Worm (Caenorhabditis elegans): ENCODE measurements around the gene C01F1.6.

Gene C01F1.6

DNA sequence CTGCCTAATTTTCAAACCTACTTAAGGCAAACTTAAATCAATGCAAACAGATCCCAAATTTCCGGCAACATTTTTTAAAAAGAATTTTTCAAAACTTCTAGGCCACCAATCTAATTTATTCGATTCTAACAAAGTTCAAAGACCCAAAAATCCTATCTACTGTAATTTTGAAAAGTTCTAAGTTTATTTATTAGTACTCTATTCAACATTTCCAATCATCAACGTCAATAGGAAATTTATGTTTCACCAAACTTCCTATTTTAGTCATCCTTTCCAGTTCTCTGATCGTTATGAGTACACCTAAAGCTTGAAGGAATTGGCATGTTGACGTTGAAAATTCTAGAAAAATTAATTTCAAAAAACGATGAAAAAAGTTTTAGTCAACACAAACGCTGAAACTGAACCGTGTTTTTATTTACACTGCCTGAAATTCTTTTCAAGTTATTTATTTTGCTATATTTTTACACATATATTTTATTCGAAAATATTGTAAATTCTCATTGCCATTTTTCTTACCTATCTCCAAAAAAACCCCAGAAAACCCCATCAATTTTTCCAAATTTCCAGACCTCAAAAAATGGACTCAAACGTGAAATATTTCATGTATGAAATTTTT is 12.3 kb downstream of the C01F1.6 start, which contains the start of gene npr-42:
TSS of gene npr-42 (plus strand) at position 566 of the 616 bp plus-strand sequence.
- TF ChIP-seq snpc-4 (tag; optimal IDR thresholded peaks at IDR 0.05) = no peak
- no peak for TF ChIP-seq aly-2 (tag; optimal IDR thresholded peaks at IDR 0.05)
- TF ChIP-seq gmeb-1 (tag; optimal IDR thresholded peaks at IDR 0.05) = no peak
- no peak for TF ChIP-seq ZK546.5 (tag; optimal IDR thresholded peaks at IDR 0.05)
- no peak for TF ChIP-seq lin-11 (tag; optimal IDR thresholded peaks at IDR 0.05)
- TF ChIP-seq nhr-129 (tag; optimal IDR thresholded peaks at IDR 0.05) = no peak
- no peak for TF ChIP-seq nhr-25 (tag; optimal IDR thresholded peaks at IDR 0.05)
- TF ChIP-seq nhr-10 (tag; optimal IDR thresholded peaks at IDR 0.05) = no peak
- TF ChIP-seq ztf-11 (tag; optimal IDR thresholded peaks at IDR 0.05) = no peak
- TF ChIP-seq ceh-82 (tag; optimal IDR thresholded peaks at IDR 0.05) = no peak
- TF ChIP-seq lin-13 (GFP tag; optimal IDR thresholded peaks at IDR 0.05) = no peak

DNA sequence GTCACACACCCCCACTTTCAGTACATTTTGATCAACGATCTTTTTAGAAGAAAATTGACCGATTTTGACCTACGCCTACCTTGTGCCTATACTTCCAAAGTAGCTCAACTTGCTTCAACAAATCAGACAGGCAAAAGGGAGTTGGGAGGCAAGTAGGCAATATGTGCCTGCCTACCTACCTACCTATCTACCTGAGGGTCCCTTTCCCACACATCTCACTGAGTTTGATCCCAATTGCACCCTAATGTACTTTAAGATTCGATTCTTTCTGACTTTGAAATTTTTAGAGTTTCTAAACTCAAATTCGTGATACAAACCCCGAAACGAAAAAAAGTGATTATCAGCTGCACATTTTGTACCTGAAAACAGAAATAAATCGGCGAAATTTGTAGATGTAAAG is 20.3 kb downstream of the C01F1.6 start:
- no peak for TF ChIP-seq gmeb-1 (tag; optimal IDR thresholded peaks at IDR 0.05)
- TF ChIP-seq lin-13 (GFP tag; optimal IDR thresholded peaks at IDR 0.05) = no peak
- no peak for TF ChIP-seq lin-39 (tag; optimal IDR thresholded peaks at IDR 0.05)

DNA sequence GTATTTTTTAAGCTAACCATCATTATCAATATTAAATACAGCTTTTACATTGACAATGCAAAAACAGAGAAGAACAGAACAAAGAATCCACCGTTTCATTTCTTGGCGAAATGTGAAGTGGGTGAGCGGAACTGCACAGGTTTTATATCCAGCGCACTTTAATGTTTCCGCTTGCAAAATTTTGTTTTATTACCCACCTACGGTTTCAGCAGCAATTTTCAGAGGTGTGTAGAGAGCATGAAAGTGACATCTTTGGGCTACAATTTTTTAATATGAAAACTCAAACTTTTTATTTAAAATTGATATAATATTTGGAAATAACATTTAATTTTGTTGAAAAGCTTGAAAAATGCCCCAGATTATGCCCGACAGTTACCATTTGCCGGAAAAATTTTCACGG is 29.3 kb downstream of the C01F1.6 start, which contains the start of gene clec-135:
TSS of gene clec-135 (minus strand) at position 101 of the 400 bp plus-strand sequence.
- TF ChIP-seq peb-1 (tag; optimal IDR thresholded peaks at IDR 0.05) (no peak), nhr-11 (tag; optimal IDR thresholded peaks at IDR 0.05) (no peak), gmeb-1 (tag; optimal IDR thresholded peaks at IDR 0.05) (no peak), unc-55 (GFP tag; optimal IDR thresholded peaks at IDR 0.05) (no peak), crh-2 (tag; optimal IDR thresholded peaks at IDR 0.05) (no peak)

DNA sequence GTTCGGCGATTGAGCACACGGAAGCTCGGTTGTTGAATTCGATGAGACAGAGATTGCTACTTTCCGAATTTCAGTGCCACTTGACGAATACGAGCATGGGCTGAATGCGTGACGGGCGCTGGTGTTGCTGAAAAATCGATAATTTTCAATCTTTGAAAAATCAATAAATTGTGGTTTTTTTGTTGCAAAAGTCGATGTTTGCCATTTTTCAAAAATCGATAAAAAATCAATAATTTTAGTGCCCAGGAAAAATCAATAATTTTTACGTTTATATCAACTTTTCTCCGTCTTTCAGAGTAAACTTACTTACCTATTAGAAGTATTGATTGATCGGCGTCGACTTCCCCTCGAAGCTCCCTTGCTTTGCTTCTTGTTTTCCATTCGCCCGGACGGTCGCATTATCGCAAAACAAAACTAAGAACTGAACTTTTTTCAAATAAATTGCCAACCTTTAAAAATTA is 31.4 kb downstream of the C01F1.6 start, which contains the start of gene C16A11.7:
TSS of gene C16A11.7 (minus strand) at position 411 of the 461 bp plus-strand sequence.
- TF ChIP-seq sma-9 (GFP tag; optimal IDR thresholded peaks at IDR 0.05) = no peak
- no peak for TF ChIP-seq sma-9 (tag; optimal IDR thresholded peaks at IDR 0.05)
- TF ChIP-seq mdl-1 (tag; optimal IDR thresholded peaks at IDR 0.05) = no peak
- no peak for TF ChIP-seq sem-4 (tag; optimal IDR thresholded peaks at IDR 0.05)
- no peak for TF ChIP-seq nhr-23 (tag; optimal IDR thresholded peaks at IDR 0.05)
- TF ChIP-seq nhr-6 (tag; optimal IDR thresholded peaks at IDR 0.05) = no peak
- TF ChIP-seq nhr-10 (tag; optimal IDR thresholded peaks at IDR 0.05) = no peak
- TF ChIP-seq unc-39 (tag; optimal IDR thresholded peaks at IDR 0.05) = no peak
- TF ChIP-seq snpc-4 (tag; optimal IDR thresholded peaks at IDR 0.05) = no peak
- no peak for TF ChIP-seq ama-1 (optimal IDR thresholded peaks at IDR 0.05)
- no peak for TF ChIP-seq nhr-237 (tag; optimal IDR thresholded peaks at IDR 0.05)
- TF ChIP-seq aly-2 (tag; optimal IDR thresholded peaks at IDR 0.05) = no peak

DNA sequence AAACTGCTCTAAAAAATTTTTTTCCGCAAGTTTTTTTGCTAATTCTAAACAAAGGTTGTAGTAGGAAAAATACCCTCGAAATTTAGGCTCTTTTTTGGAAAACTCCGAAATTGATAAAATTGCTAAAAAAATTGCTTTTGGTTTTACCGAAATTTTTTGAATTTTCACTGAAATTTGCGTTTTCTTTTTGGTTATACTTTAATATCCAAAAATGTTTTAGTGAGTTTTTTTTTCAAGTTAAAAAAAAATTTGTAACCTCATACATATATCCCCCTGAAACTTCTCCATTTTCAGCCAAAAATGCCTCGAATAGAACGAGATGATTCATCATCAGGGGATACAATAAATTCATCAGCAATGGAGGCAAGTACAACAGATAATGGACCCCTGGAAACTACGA is 41.1 kb downstream of the C01F1.6 start, which contains the start of gene gpa-11:
TSS of gene gpa-11 (plus strand) at position 301 of the 400 bp plus-strand sequence.
- TF ChIP-seq unc-62 (GFP tag; optimal IDR thresholded peaks at IDR 0.05) = no peak
- TF ChIP-seq F13H6.1 (tag; optimal IDR thresholded peaks at IDR 0.05) = no peak
- TF ChIP-seq dmd-4 (tag; optimal IDR thresholded peaks at IDR 0.05) = no peak
- no peak for TF ChIP-seq nhr-77 (tag; optimal IDR thresholded peaks at IDR 0.05)
- no peak for TF ChIP-seq mdl-1 (tag; optimal IDR thresholded peaks at IDR 0.05)
- TF ChIP-seq sma-9 (GFP tag; optimal IDR thresholded peaks at IDR 0.05) = no peak
- TF ChIP-seq sma-9 (tag; optimal IDR thresholded peaks at IDR 0.05) = no peak
- no peak for TF ChIP-seq gmeb-1 (tag; optimal IDR thresholded peaks at IDR 0.05)
- TF ChIP-seq nhr-23 (tag; optimal IDR thresholded peaks at IDR 0.05) = no peak
- TF ChIP-seq nhr-21 (tag; optimal IDR thresholded peaks at IDR 0.05) = no peak
- TF ChIP-seq R02D3.7 (tag; optimal IDR thresholded peaks at IDR 0.05) = no peak
- TF ChIP-seq alr-1 (tag; optimal IDR thresholded peaks at IDR 0.05) = no peak
- no peak for TF ChIP-seq skn-1 (tag; optimal IDR thresholded peaks at IDR 0.05)

DNA sequence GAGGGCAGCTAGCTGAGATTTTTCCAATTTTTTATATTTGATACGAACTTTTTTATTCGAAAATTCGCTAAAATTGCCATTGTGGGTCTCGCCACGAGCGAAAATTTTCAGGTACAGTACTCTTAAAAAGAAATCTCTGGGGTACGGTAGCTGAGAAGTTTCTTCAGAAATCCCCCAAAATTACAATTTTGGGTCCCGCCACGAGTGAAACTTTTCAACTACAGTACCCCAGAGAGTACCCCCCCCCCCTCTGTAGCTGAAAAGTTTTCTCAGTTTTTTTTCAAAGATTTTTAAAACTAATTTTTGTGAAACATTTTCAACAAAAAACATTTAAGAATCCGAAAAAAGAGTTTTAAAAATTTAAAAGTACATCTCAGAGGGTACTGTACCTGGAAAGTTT is 43.1 kb downstream of the C01F1.6 start:
- TF ChIP-seq egl-27 (tag; optimal IDR thresholded peaks at IDR 0.05) (no peak), R02D3.7 (tag; optimal IDR thresholded peaks at IDR 0.05) (no peak), ztf-1 (GFP tag; conservative IDR thresholded peaks at IDR 0.05) (no peak)

Measured in whole organism, L2 larva.